Fruit fly (Drosophila melanogaster) whole organism, prepupa: Measurements from ENCODE around the gene CG14676.

Experiments used
- Blimp-1 ChIP-seq: fragments of 200-800 bp; sonication (Bioruptor generic); optimal IDR thresholded peaks from 3 replicates; lab custom pipeline; 2017; ENCODE audit warnings: missing biosample characterization, missing genetic modification characterization, mild to moderate bottlenecking, moderate library complexity, missing genetic modification reagents
- CG10631 ChIP-seq: fragments of 200-800 bp; sonication (Bioruptor generic); optimal IDR thresholded peaks from 2 replicates; lab custom pipeline; 2016; ENCODE audit warnings: missing biosample characterization, missing genetic modification characterization
- CG10669 ChIP-seq: fragments of 200-800 bp; sonication (Bioruptor generic); optimal IDR thresholded peaks from 3 replicates; lab custom pipeline; 2018; ENCODE audit warnings: missing biosample characterization, mild to moderate bottlenecking, missing genetic modification characterization, moderate library complexity
- CG11294 ChIP-seq: fragments of 200-800 bp; sonication (Bioruptor generic); IDR thresholded peaks from 2 replicates; pipeline ENCODE4 v1.3.6; 2022; ENCODE audit warnings: missing biosample characterization, missing genetic modification characterization
- CG11762 ChIP-seq: fragments of 200-800 bp; sonication (Bioruptor generic); optimal IDR thresholded peaks from 3 replicates; lab custom pipeline; 2016; ENCODE audit warnings: missing biosample characterization, missing genetic modification characterization; ENCODE audit not compliant: insufficient read depth
- CG11902 ChIP-seq: fragments of 200-800 bp; sonication (Bioruptor generic); optimal IDR thresholded peaks from 3 replicates; lab custom pipeline; 2016; ENCODE audit warnings: missing biosample characterization, missing genetic modification characterization
- CG15336 ChIP-seq: fragments of 200-800 bp; sonication (Bioruptor generic); IDR thresholded peaks from 2 replicates; pipeline ENCODE4 v1.3.6; 2022; ENCODE audit warnings: missing biosample characterization, missing genetic modification characterization
- CG1621 ChIP-seq: fragments of 200-800 bp; sonication (Bioruptor generic); optimal IDR thresholded peaks from 3 replicates; lab custom pipeline; 2018; ENCODE audit warnings: missing biosample characterization, mild to moderate bottlenecking, missing genetic modification characterization
- CG16779 ChIP-seq: fragments of 200-800 bp; sonication (Bioruptor generic); optimal IDR thresholded peaks from 3 replicates; lab custom pipeline; 2017; ENCODE audit warnings: missing biosample characterization, mild to moderate bottlenecking, missing genetic modification characterization
- CG3032 ChIP-seq: fragments of 200-800 bp; optimal IDR thresholded peaks from 2 replicates; lab custom pipeline; 2019; ENCODE audit warnings: missing biosample characterization, mild to moderate bottlenecking, missing genetic modification characterization, moderate library complexity
- CG31627 ChIP-seq: fragments of 200-800 bp; sonication (Bioruptor generic); optimal IDR thresholded peaks from 3 replicates; lab custom pipeline; 2016; ENCODE audit warnings: missing biosample characterization, missing genetic modification characterization
- CG32006 ChIP-seq: fragments of 200-800 bp; sonication (Bioruptor generic); optimal IDR thresholded peaks from 3 replicates; lab custom pipeline; 2017; ENCODE audit warnings: missing biosample characterization, mild to moderate bottlenecking, missing genetic modification characterization
- CG34406 ChIP-seq: fragments of 200-800 bp; sonication (Bioruptor generic); optimal IDR thresholded peaks from 3 replicates; lab custom pipeline; 2016; ENCODE audit warnings: missing biosample characterization, missing genetic modification characterization
- CG3919 ChIP-seq: fragments of 200-800 bp; sonication (Bioruptor generic); optimal IDR thresholded peaks from 3 replicates; lab custom pipeline; 2016; ENCODE audit warnings: missing biosample characterization, missing genetic modification characterization
- CG4318 ChIP-seq: fragments of 200-800 bp; sonication (Bioruptor generic); optimal IDR thresholded peaks from 3 replicates; lab custom pipeline; 2017; ENCODE audit warnings: missing biosample characterization, mild to moderate bottlenecking, missing genetic modification characterization
- CG6163 ChIP-seq: fragments of 200-800 bp; sonication (Bioruptor generic); IDR thresholded peaks from 3 replicates; pipeline ENCODE4 v1.3.6; 2022; ENCODE audit warnings: missing biosample characterization, missing genetic modification characterization
- CG6276 ChIP-seq: fragments of 200-800 bp; sonication (Bioruptor generic); optimal IDR thresholded peaks from 2 replicates; lab custom pipeline; 2017; ENCODE audit warnings: missing biosample characterization, mild to moderate bottlenecking, missing genetic modification characterization
- CG6792 ChIP-seq: fragments of 200-800 bp; sonication (Bioruptor generic); optimal IDR thresholded peaks from 3 replicates; lab custom pipeline; 2016; ENCODE audit warnings: missing biosample characterization, missing genetic modification characterization
- CG6808 ChIP-seq: fragments of 200-800 bp; sonication (Bioruptor generic); optimal IDR thresholded peaks from 3 replicates; lab custom pipeline; 2017; ENCODE audit warnings: missing biosample characterization, missing genetic modification characterization, mild to moderate bottlenecking, moderate library complexity, missing genetic modification reagents
- CG6854 ChIP-seq: fragments of 200-800 bp; sonication (Bioruptor generic); optimal IDR thresholded peaks from 2 replicates; lab custom pipeline; 2017; ENCODE audit warnings: missing biosample characterization, mild to moderate bottlenecking, missing genetic modification characterization
- CG7368 ChIP-seq: fragments of 200-800 bp; sonication (Bioruptor generic); optimal IDR thresholded peaks from 3 replicates; lab custom pipeline; 2016; ENCODE audit warnings: missing biosample characterization, missing genetic modification characterization
- CG8119 ChIP-seq: fragments of 200-800 bp; sonication (Bioruptor generic); IDR thresholded peaks from 3 replicates; pipeline ENCODE4 v1.3.6; 2022; ENCODE audit warnings: missing biosample characterization, missing genetic modification characterization
- CG8632 ChIP-seq: fragments of 200-800 bp; sonication (Bioruptor generic); optimal IDR thresholded peaks from 3 replicates; lab custom pipeline; 2016; ENCODE audit warnings: missing biosample characterization, missing genetic modification characterization
- CG9139 ChIP-seq: fragments of 200-800 bp; sonication (Bioruptor generic); optimal IDR thresholded peaks from 3 replicates; lab custom pipeline; 2017; ENCODE audit warnings: missing biosample characterization, mild to moderate bottlenecking, missing genetic modification characterization
- Eip75B ChIP-seq: fragments of 200-800 bp; sonication (Bioruptor generic); optimal IDR thresholded peaks from 3 replicates; lab custom pipeline; 2016; ENCODE audit warnings: missing biosample characterization, missing genetic modification characterization
- Eip93F ChIP-seq: fragments of 200-800 bp; sonication (Bioruptor generic); optimal IDR thresholded peaks from 2 replicates; lab custom pipeline; 2016; ENCODE audit warnings: missing biosample characterization, mild to moderate bottlenecking, missing genetic modification characterization
- Ets21C ChIP-seq: fragments of 200-800 bp; sonication (Bioruptor generic); optimal IDR thresholded peaks from 3 replicates; lab custom pipeline; 2016; ENCODE audit warnings: missing biosample characterization, missing genetic modification characterization
- Ets96B ChIP-seq: fragments of 200-800 bp; optimal IDR thresholded peaks from 2 replicates; lab custom pipeline; 2019; ENCODE audit warnings: missing biosample characterization, mild to moderate bottlenecking, missing genetic modification characterization, moderate library complexity
- Gug ChIP-seq: fragments of 200-800 bp; sonication (Bioruptor generic); IDR thresholded peaks from 2 replicates; pipeline ENCODE4 v1.3.6; 2022; ENCODE audit warnings: missing biosample characterization, missing genetic modification characterization
- Hr38 ChIP-seq: sonication (Bioruptor generic); optimal IDR thresholded peaks from 2 replicates; lab custom pipeline; 2016; ENCODE audit warnings: missing biosample characterization, missing genetic modification characterization
- Hr39 ChIP-seq: fragments of 200-800 bp; sonication (Bioruptor generic); optimal IDR thresholded peaks from 2 replicates; lab custom pipeline; 2016; ENCODE audit warnings: missing biosample characterization, missing genetic modification characterization
- Hr4 ChIP-seq: fragments of 200-800 bp; sonication (Bioruptor generic); optimal IDR thresholded peaks from 3 replicates; lab custom pipeline; 2016; ENCODE audit warnings: missing biosample characterization, missing genetic modification characterization
- Lpt ChIP-seq: fragments of 200-800 bp; sonication (Bioruptor generic); optimal IDR thresholded peaks from 3 replicates; lab custom pipeline; 2016; ENCODE audit warnings: missing biosample characterization, missing genetic modification characterization
- Met ChIP-seq: fragments of 200-800 bp; sonication (Bioruptor generic); optimal IDR thresholded peaks from 3 replicates; lab custom pipeline; 2016; ENCODE audit warnings: missing biosample characterization, missing genetic modification characterization
- Smox ChIP-seq: fragments of 200-800 bp; sonication (Bioruptor generic); optimal IDR thresholded peaks from 3 replicates; lab custom pipeline; 2016; ENCODE audit warnings: missing biosample characterization, missing genetic modification characterization
- Sox14 ChIP-seq: fragments of 200-800 bp; sonication (Bioruptor generic); optimal IDR thresholded peaks from 3 replicates; lab custom pipeline; 2016; ENCODE audit warnings: missing biosample characterization, missing genetic modification characterization
- Sox15 ChIP-seq: fragments of 200-800 bp; sonication (Bioruptor generic); optimal IDR thresholded peaks from 3 replicates; lab custom pipeline; 2016; ENCODE audit warnings: missing biosample characterization, missing genetic modification characterization
- acj6 ChIP-seq: fragments of 200-800 bp; sonication (Bioruptor generic); optimal IDR thresholded peaks from 3 replicates; lab custom pipeline; 2016; ENCODE audit warnings: missing biosample characterization, missing genetic modification characterization
- cyc ChIP-seq: fragments of 200-800 bp; sonication (Bioruptor generic); optimal IDR thresholded peaks from 3 replicates; lab custom pipeline; 2016; ENCODE audit warnings: missing biosample characterization, missing genetic modification characterization
- dsx ChIP-seq: fragments of 200-800 bp; optimal IDR thresholded peaks from 3 replicates; lab custom pipeline; 2019; ENCODE audit warnings: missing biosample characterization, mild to moderate bottlenecking, missing genetic modification characterization, moderate library complexity; ENCODE audit not compliant: poor library complexity, severe bottlenecking
- eg ChIP-seq: fragments of 200-800 bp; sonication (Bioruptor generic); IDR thresholded peaks from 3 replicates; pipeline ENCODE4 v1.3.6; 2022; ENCODE audit warnings: missing biosample characterization, missing genetic modification characterization
- esn ChIP-seq: fragments of 200-800 bp; sonication (Bioruptor generic); optimal IDR thresholded peaks from 2 replicates; lab custom pipeline; 2016; ENCODE audit warnings: missing biosample characterization, mild to moderate bottlenecking, missing genetic modification characterization, moderate library complexity
- fd59A ChIP-seq: fragments of 200-800 bp; sonication (Bioruptor generic); optimal IDR thresholded peaks from 2 replicates; lab custom pipeline; 2017; ENCODE audit warnings: missing biosample characterization, mild to moderate bottlenecking, missing genetic modification characterization, missing genetic modification reagents
- fd85E ChIP-seq: fragments of 200-800 bp; sonication (Bioruptor generic); optimal IDR thresholded peaks from 3 replicates; lab custom pipeline; 2016; ENCODE audit warnings: missing biosample characterization, missing genetic modification characterization
- lz ChIP-seq: fragments of 200-800 bp; sonication (Bioruptor generic); optimal IDR thresholded peaks from 3 replicates; lab custom pipeline; 2016; ENCODE audit warnings: missing biosample characterization, missing genetic modification characterization
- net ChIP-seq: fragments of 200-800 bp; sonication (Bioruptor generic); optimal IDR thresholded peaks from 3 replicates; lab custom pipeline; 2016; ENCODE audit warnings: missing biosample characterization, missing genetic modification characterization
- pdm3 ChIP-seq: fragments of 200-800 bp; sonication (Bioruptor generic); optimal IDR thresholded peaks from 3 replicates; lab custom pipeline; 2016; ENCODE audit warnings: missing biosample characterization, missing genetic modification characterization
- spab ChIP-seq: fragments of 200-800 bp; sonication (Bioruptor generic); optimal IDR thresholded peaks from 2 replicates; lab custom pipeline; 2017; ENCODE audit warnings: missing biosample characterization, mild to moderate bottlenecking, missing genetic modification characterization, missing genetic modification reagents
- ss ChIP-seq, 2 experiments: fragments of 200-800 bp; sonication (Bioruptor generic); optimal IDR thresholded peaks; 2 replicates in 1 of 2; 3 replicates in 1 of 2; lab custom pipeline; 2017 to 2018; ENCODE audit warnings: mild to moderate bottlenecking in 2 of 2, missing biosample characterization in 2 of 2, missing genetic modification characterization in 2 of 2, moderate library complexity in 1 of 2
- svp ChIP-seq: fragments of 200-800 bp; sonication (Bioruptor generic); peaks from one replicate; lab custom pipeline; 2016; ENCODE audit warnings: missing biosample characterization, missing genetic modification characterization
- topi ChIP-seq: fragments of 200-800 bp; sonication (Bioruptor generic); optimal IDR thresholded peaks from 3 replicates; lab custom pipeline; 2016; ENCODE audit warnings: missing biosample characterization, missing genetic modification characterization

Gene CG14676

dm6 chr3R:5861218-5861902, 14.3 kb downstream of the CG14676 start:
- TF ChIP-seq CG32006 (peak; percentile 74), Hr38 (GFP tag; lab: Kevin White, UChicago) (no peak), Gug (GFP tag; lab: Robert Waterston, UW) (no peak; the same call in 1 of the 2 replicates), Eip93F (GFP tag; lab: Kevin White, UChicago) (no peak), CG31627 (peak; percentile 49), eg (peak; percentile 49; the same call in 1 of the 3 replicates), CG3032 (tag; lab: Kevin White, UChicago) (peak; percentile 22), Sox15 (GFP tag; lab: Kevin White, UChicago) (no peak), fd59A (GFP tag; lab: Kevin White, UChicago) (peak; percentile 40), CG34406 (GFP tag; lab: Kevin White, UChicago) (no peak), CG11294 (no peak; the same call in 1 of the 2 replicates), CG6808 (peak; percentile 8), CG6276 (GFP tag; lab: Kevin White, UChicago) (no peak), Hr4 (GFP tag; lab: Kevin White, UChicago) (peak; percentile 45), CG6163 (0 out of 3 replicates have a peak, but pooled peaks have one; percentile 45), CG4318 (peak; percentile 59), Smox (peak; percentile 62), CG9139 (no peak), Eip75B (GFP tag; lab: Kevin White, UChicago) (peak; percentile 34), dsx (no peak), fd85E (GFP tag; lab: Kevin White, UChicago) (no peak), topi (GFP tag; lab: Kevin White, UChicago) (peak; percentile 61), Ets21C (GFP tag; lab: Kevin White, UChicago) (peak; percentile 16), CG7368 (GFP tag; lab: Kevin White, UChicago) (no peak), CG8119 (GFP tag; lab: Robert Waterston, UW) (no peak), CG6854 (GFP tag; lab: Kevin White, UChicago) (no peak), esn (GFP tag; lab: Kevin White, UChicago) (peak; percentile 68), ss (GFP tag; optimal IDR thresholded peaks at IDR 0.05; lab: Kevin White, UChicago) (peak in 1 of 2 experiments; percentile 4), Ets96B (tag; lab: Kevin White, UChicago) (no peak), acj6 (GFP tag; lab: Kevin White, UChicago) (peak; percentile 58), CG15336 (GFP tag; lab: Robert Waterston, UW) (peak; percentile 26; the same call in 1 of the 2 replicates), svp (GFP tag; lab: Kevin White, UChicago) (no peak), CG10631 (GFP tag; lab: Kevin White, UChicago) (peak; percentile 59), Lpt (GFP tag; lab: Kevin White, UChicago) (no peak), Hr39 (GFP tag; lab: Kevin White, UChicago) (peak; percentile 43), Met (GFP tag; lab: Kevin White, UChicago) (peak; percentile 58), CG16779 (tag; lab: Kevin White, UChicago) (no peak), Blimp-1 (GFP tag; lab: Kevin White, UChicago) (peak; percentile 74), Sox14 (GFP tag; lab: Kevin White, UChicago) (no peak), CG11902 (GFP tag; lab: Kevin White, UChicago) (peak; percentile 6), spab (GFP tag; lab: Kevin White, UChicago) (peak; percentile 7), CG6792 (GFP tag; lab: Kevin White, UChicago) (peak; percentile 12), cyc (GFP tag; lab: Kevin White, UChicago) (peak; percentile 40), CG1621 (tag; lab: Kevin White, UChicago) (no peak), net (GFP tag; lab: Kevin White, UChicago) (peak; percentile 46), CG8632 (peak; percentile 5), CG11762 (GFP tag; lab: Kevin White, UChicago) (no peak), CG10669 (GFP tag; lab: Kevin White, UChicago) (no peak), pdm3 (GFP tag; lab: Kevin White, UChicago) (peak; percentile 58), CG3919 (GFP tag; lab: Kevin White, UChicago) (no peak), lz (GFP tag; lab: Kevin White, UChicago) (peak; percentile 61)
